Fruit fly (Drosophila melanogaster) whole organism, embryonic: ENCODE results near the gene Dbp21E2.

Experiments
- BEAF-32 ChIP-seq: fragments of 200-800 bp; sonication (Bioruptor generic); optimal IDR thresholded peaks from 3 replicates; lab custom pipeline; 2017; ENCODE audit warnings: missing biosample characterization, missing genetic modification characterization, mild to moderate bottlenecking, moderate library complexity, missing genetic modification reagents
- CG10267 ChIP-seq: fragments of 200-800 bp; sonication (Bioruptor generic); optimal IDR thresholded peaks from 2 replicates; lab custom pipeline; 2018; ENCODE audit warnings: missing biosample characterization, mild to moderate bottlenecking, missing genetic modification characterization, moderate library complexity
- CG10431 ChIP-seq: fragments of 200-800 bp; sonication (Bioruptor generic); optimal IDR thresholded peaks from 3 replicates; lab custom pipeline; 2018; ENCODE audit warnings: missing biosample characterization, mild to moderate bottlenecking, missing genetic modification characterization
- CG11247 ChIP-seq: fragments of 200-800 bp; sonication (Bioruptor generic); IDR thresholded peaks from 2 replicates; pipeline ENCODE4 v1.3.6; 2022; ENCODE audit warnings: missing biosample characterization, missing genetic modification characterization
- CG12219 ChIP-seq: fragments of 200-800 bp; sonication (Bioruptor generic); optimal IDR thresholded peaks from 3 replicates; lab custom pipeline; 2018; ENCODE audit warnings: missing biosample characterization, mild to moderate bottlenecking, missing genetic modification characterization
- CG16779 ChIP-seq: fragments of 200-800 bp; sonication (Bioruptor generic); IDR thresholded peaks from 2 replicates; pipeline ENCODE4 v1.3.6; 2022; ENCODE audit warnings: missing biosample characterization, missing genetic modification characterization
- CG18619 ChIP-seq: fragments of 200-800 bp; sonication (Bioruptor generic); optimal IDR thresholded peaks from 3 replicates; lab custom pipeline; 2017; ENCODE audit warnings: missing biosample characterization, mild to moderate bottlenecking, missing genetic modification characterization
- CG2120 ChIP-seq: fragments of 200-800 bp; sonication (Bioruptor generic); optimal IDR thresholded peaks from 3 replicates; lab custom pipeline; 2016; ENCODE audit warnings: missing biosample characterization, missing genetic modification characterization
- CG2678 ChIP-seq: fragments of 200-800 bp; sonication (Bioruptor generic); optimal IDR thresholded peaks from 3 replicates; lab custom pipeline; 2019; ENCODE audit warnings: missing biosample characterization, mild to moderate bottlenecking, missing genetic modification characterization, moderate library complexity
- CG31224 ChIP-seq: fragments of 200-800 bp; sonication (Bioruptor generic); IDR thresholded peaks from 2 replicates; pipeline ENCODE4 v1.3.6; 2022; ENCODE audit warnings: missing biosample characterization, missing genetic modification characterization
- CG7357 ChIP-seq: fragments of 200-800 bp; sonication (Bioruptor generic); IDR thresholded peaks from 3 replicates; pipeline ENCODE4 v1.3.6; 2022; ENCODE audit warnings: missing biosample characterization, missing genetic modification characterization
- CG8765 ChIP-seq: fragments of 200-800 bp; sonication (Bioruptor generic); IDR thresholded peaks from 2 replicates; pipeline ENCODE4 v1.3.6; 2022; ENCODE audit warnings: missing biosample characterization, missing genetic modification characterization
- CG9437 ChIP-seq: fragments of 200-800 bp; sonication (Bioruptor generic); optimal IDR thresholded peaks from 2 replicates; lab custom pipeline; 2018; ENCODE audit warnings: missing biosample characterization, mild to moderate bottlenecking, missing genetic modification characterization
- CG9932 ChIP-seq: fragments of 200-800 bp; sonication (Bioruptor generic); IDR thresholded peaks from 2 replicates; pipeline ENCODE4 v1.3.6; 2022; ENCODE audit warnings: missing biosample characterization, missing genetic modification characterization
- D ChIP-seq, 2 experiments: fragments of 200-800 bp in 1 of 2; fragments of >200 bp in 1 of 2; sonication (Bioruptor generic) in 1 of 2; optimal IDR thresholded peaks; 2 replicates in 1 of 2; 3 replicates in 1 of 2; lab custom pipeline; 2017; ENCODE audit warnings: mild to moderate bottlenecking in 1 of 2, missing biosample characterization in 1 of 2, missing genetic modification characterization in 1 of 2, missing genetic modification reagents in 1 of 2
- Fer1 ChIP-seq: fragments of 200-800 bp; sonication (Bioruptor generic); optimal IDR thresholded peaks from 2 replicates; lab custom pipeline; 2017; ENCODE audit warnings: missing biosample characterization, mild to moderate bottlenecking, missing genetic modification characterization
- HLH54F ChIP-seq: fragments of 200-800 bp; sonication (Bioruptor generic); optimal IDR thresholded peaks from 3 replicates; lab custom pipeline; 2016; ENCODE audit warnings: missing biosample characterization, missing genetic modification characterization
- Hmx ChIP-seq: fragments of 200-800 bp; sonication (Bioruptor generic); optimal IDR thresholded peaks from 2 replicates; lab custom pipeline; 2016; ENCODE audit warnings: missing biosample characterization, missing genetic modification characterization
- Hr39 ChIP-seq: fragments of >200 bp; optimal IDR thresholded peaks from 2 replicates; lab custom pipeline; 2017
- Kr ChIP-seq: fragments of 200-800 bp; sonication (Bioruptor generic); optimal IDR thresholded peaks from 2 replicates; lab custom pipeline; 2017; ENCODE audit warnings: missing biosample characterization, mild to moderate bottlenecking, missing genetic modification characterization
- MTF-1 ChIP-seq: fragments of 200-800 bp; sonication (Bioruptor generic); optimal IDR thresholded peaks from 2 replicates; lab custom pipeline; 2018; ENCODE audit warnings: missing biosample characterization, mild to moderate bottlenecking, missing genetic modification characterization, borderline replicate concordance
- Mad ChIP-seq: fragments of 200-800 bp; sonication (Bioruptor generic); optimal IDR thresholded peaks from 2 replicates; lab custom pipeline; 2016; ENCODE audit warnings: missing biosample characterization, missing genetic modification characterization
- Med ChIP-seq: fragments of 200-800 bp; sonication (Bioruptor generic); peaks from one replicate; lab custom pipeline; 2016; ENCODE audit warnings: missing biosample characterization, missing genetic modification characterization, mild to moderate bottlenecking, inconsistent platforms, moderate library complexity
- PHDP ChIP-seq: fragments of 200-800 bp; sonication (Bioruptor generic); optimal IDR thresholded peaks from 3 replicates; lab custom pipeline; 2018; ENCODE audit warnings: missing biosample characterization, mild to moderate bottlenecking, missing genetic modification characterization, moderate library complexity
- Ptx1 ChIP-seq: fragments of 200-800 bp; sonication (Bioruptor generic); IDR thresholded peaks from 2 replicates; pipeline ENCODE4 v1.3.6; 2022; ENCODE audit warnings: missing biosample characterization, missing genetic modification characterization
- Ravus ChIP-seq: fragments of 200-800 bp; sonication (Bioruptor generic); IDR thresholded peaks from 2 replicates; pipeline ENCODE4 v1.3.6; 2022; ENCODE audit warnings: missing biosample characterization, missing genetic modification characterization
- ara ChIP-seq: fragments of 200-800 bp; sonication (Bioruptor generic); IDR thresholded peaks from 2 replicates; pipeline ENCODE4 v1.3.6; 2022; ENCODE audit warnings: missing biosample characterization, missing genetic modification characterization
- caup ChIP-seq: fragments of 200-800 bp; sonication (Bioruptor generic); optimal IDR thresholded peaks from 3 replicates; lab custom pipeline; 2017; ENCODE audit warnings: missing biosample characterization, mild to moderate bottlenecking, missing genetic modification characterization, moderate library complexity; ENCODE audit not compliant: severe bottlenecking
- croc ChIP-seq: fragments of 200-800 bp; sonication (Bioruptor generic); conservative IDR thresholded peaks from 3 replicates; pipeline ENCODE4 v1.3.6; 2022; ENCODE audit warnings: missing biosample characterization, missing genetic modification characterization
- dmrt99B ChIP-seq: fragments of 200-800 bp; sonication (Bioruptor generic); optimal IDR thresholded peaks from 2 replicates; lab custom pipeline; 2018; ENCODE audit warnings: missing biosample characterization, mild to moderate bottlenecking, missing genetic modification characterization, moderate library complexity
- dpn ChIP-seq, 2 experiments: fragments of 200-800 bp; sonication (Bioruptor generic); optimal IDR thresholded peaks; 3 replicates each; lab custom pipeline; 2016; ENCODE audit warnings: missing biosample characterization in 2 of 2, missing genetic modification characterization in 2 of 2
- ems ChIP-seq: fragments of 200-800 bp; sonication (Bioruptor generic); optimal IDR thresholded peaks from 3 replicates; lab custom pipeline; 2016; ENCODE audit warnings: missing biosample characterization, missing genetic modification characterization
- exex ChIP-seq: fragments of 200-800 bp; sonication (Bioruptor generic); optimal IDR thresholded peaks from 4 replicates; lab custom pipeline; 2018; ENCODE audit warnings: missing biosample characterization, mild to moderate bottlenecking, missing genetic modification characterization, moderate library complexity
- fd96Cb ChIP-seq: fragments of 200-800 bp; sonication (Bioruptor generic); optimal IDR thresholded peaks from 2 replicates; lab custom pipeline; 2018; ENCODE audit warnings: missing biosample characterization, mild to moderate bottlenecking, missing genetic modification characterization, moderate library complexity
- gsb ChIP-seq: fragments of 200-800 bp; sonication (Bioruptor generic); IDR thresholded peaks from 2 replicates; pipeline ENCODE4 v1.3.6; 2022; ENCODE audit warnings: missing biosample characterization, missing genetic modification characterization
- mam ChIP-seq: fragments of 200-800 bp; sonication (Bioruptor generic); optimal IDR thresholded peaks from 3 replicates; lab custom pipeline; 2016; ENCODE audit warnings: missing biosample characterization, missing genetic modification characterization
- peb ChIP-seq: fragments of 200-800 bp; sonication (Bioruptor generic); IDR thresholded peaks from 2 replicates; pipeline ENCODE4 v1.3.6; 2022; ENCODE audit warnings: missing biosample characterization, missing genetic modification characterization
- pzg ChIP-seq: fragments of 200-800 bp; sonication (Bioruptor generic); optimal IDR thresholded peaks from 3 replicates; lab custom pipeline; 2018; ENCODE audit warnings: missing biosample characterization, mild to moderate bottlenecking, missing genetic modification characterization, moderate library complexity
- salm ChIP-seq: fragments of 200-800 bp; sonication (Bioruptor generic); optimal IDR thresholded peaks from 2 replicates; lab custom pipeline; 2018; ENCODE audit warnings: missing biosample characterization, mild to moderate bottlenecking, missing genetic modification characterization
- sc ChIP-seq, 3 experiments: fragments of >200 bp in 2 of 3; fragments of 200-800 bp in 1 of 3; sonication (Bioruptor generic) in 1 of 3; optimal IDR thresholded peaks; 2 replicates in 2 of 3; 3 replicates in 1 of 3; lab custom pipeline; 2017; ENCODE audit warnings: mild to moderate bottlenecking in 1 of 3, missing biosample characterization in 1 of 3, missing genetic modification characterization in 1 of 3, missing genetic modification reagents in 1 of 3
- sd ChIP-seq: fragments of 200-800 bp; sonication (Bioruptor generic); optimal IDR thresholded peaks from 3 replicates; lab custom pipeline; 2018; ENCODE audit warnings: missing biosample characterization, mild to moderate bottlenecking, missing genetic modification characterization, moderate library complexity
- sisA ChIP-seq: fragments of 200-800 bp; sonication (Bioruptor generic); IDR thresholded peaks from 2 replicates; pipeline ENCODE4 v1.3.6; 2022; ENCODE audit warnings: missing biosample characterization, missing genetic modification characterization
- slou ChIP-seq: fragments of 200-800 bp; sonication (Bioruptor generic); optimal IDR thresholded peaks from 3 replicates; lab custom pipeline; 2016; ENCODE audit warnings: missing biosample characterization, missing genetic modification characterization
- stwl ChIP-seq: fragments of 200-800 bp; sonication (Bioruptor generic); optimal IDR thresholded peaks from 3 replicates; lab custom pipeline; 2018; ENCODE audit warnings: missing biosample characterization, mild to moderate bottlenecking, missing genetic modification characterization, moderate library complexity
- twi ChIP-seq: fragments of 200-800 bp; optimal IDR thresholded peaks from 2 replicates; lab custom pipeline; 2019; ENCODE audit warnings: missing biosample characterization, mild to moderate bottlenecking, missing genetic modification characterization, moderate library complexity
- unc-4 ChIP-seq: fragments of 200-800 bp; sonication (Bioruptor generic); IDR thresholded peaks from 2 replicates; pipeline ENCODE4 v1.3.6; 2022; ENCODE audit warnings: missing biosample characterization, missing genetic modification characterization; ENCODE audit not compliant: partially characterized antibody
- vfl ChIP-seq: fragments of 200-800 bp; sonication (Bioruptor generic); optimal IDR thresholded peaks from 2 replicates; lab custom pipeline; 2016; ENCODE audit warnings: missing biosample characterization, missing genetic modification characterization
- yki ChIP-seq: fragments of >200 bp; optimal IDR thresholded peaks from 3 replicates; lab custom pipeline; 2018
- z ChIP-seq: fragments of 200-800 bp; sonication (Bioruptor generic); IDR thresholded peaks from 3 replicates; pipeline ENCODE4 v1.3.6; 2022; ENCODE audit warnings: missing biosample characterization, missing genetic modification characterization

Gene Dbp21E2

DNA sequence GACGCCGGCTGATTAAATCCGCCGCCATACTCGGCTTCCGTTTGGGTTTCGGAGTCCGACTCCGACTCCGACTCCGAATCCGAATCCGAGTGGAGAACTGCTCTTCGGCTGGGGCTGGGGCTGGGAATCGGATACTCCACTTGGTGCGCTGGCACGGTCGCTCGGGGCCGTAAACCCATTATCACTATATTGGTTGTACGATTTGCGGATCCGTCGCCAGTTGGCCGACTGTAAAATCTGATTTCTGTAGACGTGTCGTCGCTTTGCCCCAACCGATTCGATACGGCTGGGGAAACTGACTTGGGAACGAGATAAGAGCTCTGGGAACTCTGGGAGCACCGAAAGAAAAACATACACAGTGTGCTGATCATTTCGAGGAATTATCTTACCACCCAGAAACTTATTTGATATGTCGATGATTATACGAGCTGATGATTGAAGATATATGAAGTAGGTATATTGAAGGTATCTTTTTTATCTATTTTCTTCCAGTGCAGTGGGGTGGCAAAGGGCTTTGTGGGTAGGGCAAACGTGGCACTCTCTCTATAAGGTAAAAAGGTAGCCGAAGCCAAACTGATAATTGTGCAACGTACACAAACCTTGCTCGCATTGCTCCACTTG lies 46.6 kb downstream of the Dbp21E2 start (continued):
- peak; percentile 57 for TF ChIP-seq mam (GFP tag; lab: Kevin White, UChicago)
- no peak for TF ChIP-seq unc-4 (GFP tag; lab: Robert Waterston, UW)
- peak; percentile 16 for TF ChIP-seq Fer1 (GFP tag; lab: Kevin White, UChicago)
- no peak for TF ChIP-seq Ravus (GFP tag; lab: Robert Waterston, UW)
- peak; percentile 27 for TF ChIP-seq HLH54F (GFP tag; lab: Kevin White, UChicago)
- TF ChIP-seq CG10431 (GFP tag; lab: Kevin White, UChicago): no peak
- TF ChIP-seq sd (tag; lab: Kevin White, UChicago): no peak
- TF ChIP-seq peb: no peak; the same call in 1 of the 2 replicates
- TF ChIP-seq stwl (tag; lab: Kevin White, UChicago): no peak
- TF ChIP-seq yki (lab: Kevin White, UChicago): no peak
- no peak for TF ChIP-seq CG16779 (GFP tag; lab: Robert Waterston, UW)
- peak; percentile 25; the same call in 1 of the 3 replicates for TF ChIP-seq croc
- peak; percentile 41 for TF ChIP-seq CG10267 (tag; lab: Kevin White, UChicago)
- TF ChIP-seq CG31224 (GFP tag; lab: Robert Waterston, UW): peak; percentile 36; the same call in 1 of the 2 replicates
- no peak for TF ChIP-seq slou (GFP tag; lab: Kevin White, UChicago)
- peak; percentile 9 for TF ChIP-seq CG9437 (GFP tag; lab: Kevin White, UChicago)
- peak; percentile 67 for TF ChIP-seq dmrt99B
- TF ChIP-seq z: no peak
- TF ChIP-seq Hr39 (lab: Kevin White, UChicago): no peak
- TF ChIP-seq dpn (GFP tag; optimal IDR thresholded peaks at IDR 0.05; lab: Kevin White, UChicago): peak; percentile 30 to 39
- peak; percentile 49; the same call in 1 of the 2 replicates for TF ChIP-seq ara
- peak; percentile 60 for TF ChIP-seq fd96Cb (tag; lab: Kevin White, UChicago)
- TF ChIP-seq salm (tag; lab: Kevin White, UChicago): peak; percentile 33
- 0 out of 2 replicates have a peak, but pooled peaks have one; percentile 26 for TF ChIP-seq CG11247
- TF ChIP-seq caup (GFP tag; lab: Kevin White, UChicago): peak; percentile 37
- TF ChIP-seq sisA: peak; percentile 76
- TF ChIP-seq Med (GFP tag; lab: Kevin White, UChicago): peak; percentile 80
- TF ChIP-seq CG9932 (GFP tag; lab: Robert Waterston, UW): peak; percentile 58
- no peak for TF ChIP-seq D (optimal IDR thresholded peaks at IDR 0.05; lab: Kevin White, UChicago)
- TF ChIP-seq D (GFP tag; optimal IDR thresholded peaks at IDR 0.05; lab: Kevin White, UChicago): peak; percentile 41
- peak; percentile 55 for TF ChIP-seq CG2678 (tag; lab: Kevin White, UChicago)
- no peak for TF ChIP-seq Kr (GFP tag; lab: Kevin White, UChicago)
- TF ChIP-seq exex (tag; lab: Kevin White, UChicago): peak; percentile 43
- TF ChIP-seq CG8765: no peak
- TF ChIP-seq gsb (GFP tag; lab: Robert Waterston, UW): no peak
- peak; percentile 65 for TF ChIP-seq CG2120 (GFP tag; lab: Kevin White, UChicago)
- no peak for TF ChIP-seq Mad (GFP tag; lab: Kevin White, UChicago)
- TF ChIP-seq CG7357 (GFP tag; lab: Robert Waterston, UW): no peak
- TF ChIP-seq twi (tag; lab: Kevin White, UChicago): peak; percentile 20
- peak; percentile 43 for TF ChIP-seq CG12219 (GFP tag; lab: Kevin White, UChicago)
- TF ChIP-seq MTF-1 (GFP tag; lab: Kevin White, UChicago): no peak
- no peak for TF ChIP-seq sc (optimal IDR thresholded peaks at IDR 0.05; lab: Kevin White, UChicago)
- TF ChIP-seq sc (GFP tag; optimal IDR thresholded peaks at IDR 0.05; lab: Kevin White, UChicago): no peak
- TF ChIP-seq PHDP: peak; percentile 63
- peak; percentile 54 for TF ChIP-seq Ptx1 (GFP tag; lab: Robert Waterston, UW)
- no peak for TF ChIP-seq Hmx (GFP tag; lab: Kevin White, UChicago)
- TF ChIP-seq BEAF-32 (GFP tag; lab: Kevin White, UChicago): no peak
- TF ChIP-seq pzg (GFP tag; lab: Kevin White, UChicago): no peak
- TF ChIP-seq vfl (GFP tag; lab: Kevin White, UChicago): peak; percentile 1
- TF ChIP-seq CG18619 (GFP tag; lab: Kevin White, UChicago): peak; percentile 8
- peak; percentile 15 for TF ChIP-seq ems (GFP tag; lab: Kevin White, UChicago)
